Fruit fly (Drosophila melanogaster) whole organism, wandering third instar larva: ENCODE data around the gene Cwc25.

Experiments used
- Abd-B ChIP-seq: fragments of >200 bp; optimal IDR thresholded peaks from 2 replicates; lab custom pipeline; 2017; ENCODE audit warnings: missing biosample characterization, missing genetic modification characterization
- CG32264 ChIP-seq: fragments of 200-800 bp; sonication (Bioruptor generic); optimal IDR thresholded peaks from 2 replicates; lab custom pipeline; 2016; ENCODE audit warnings: missing biosample characterization, missing genetic modification characterization
- CG9705 ChIP-seq: fragments of 200-800 bp; sonication (Bioruptor generic); optimal IDR thresholded peaks from 2 replicates; lab custom pipeline; 2018; ENCODE audit warnings: missing biosample characterization, mild to moderate bottlenecking, missing genetic modification characterization
- CrebA ChIP-seq: fragments of 200-800 bp; sonication (Bioruptor generic); optimal IDR thresholded peaks from 2 replicates; lab custom pipeline; 2016; ENCODE audit warnings: missing biosample characterization, mild to moderate bottlenecking, missing genetic modification characterization, borderline replicate concordance
- Dfd ChIP-seq: fragments of >200 bp; optimal IDR thresholded peaks from 2 replicates; lab custom pipeline; 2017; ENCODE audit warnings: missing biosample characterization, missing genetic modification characterization
- Dif ChIP-seq: fragments of 200-275, 200-300 bp; sonication (Bioruptor generic); optimal IDR thresholded peaks from 2 replicates; lab custom pipeline; 2018; ENCODE audit warnings: missing biosample characterization, missing genetic modification characterization; ENCODE audit not compliant: partially characterized antibody
- GATAd ChIP-seq: sonication (Bioruptor generic); optimal IDR thresholded peaks from 2 replicates; lab custom pipeline; 2016; ENCODE audit warnings: missing biosample characterization, missing genetic modification characterization
- HLH106 ChIP-seq: fragments of 200-800 bp; optimal IDR thresholded peaks from 3 replicates; lab custom pipeline; 2019; ENCODE audit warnings: missing biosample characterization, mild to moderate bottlenecking, missing genetic modification characterization, moderate library complexity
- Hnf4 ChIP-seq: fragments of 200-800 bp; sonication (Bioruptor generic); optimal IDR thresholded peaks from 2 replicates; lab custom pipeline; 2016; ENCODE audit warnings: missing biosample characterization, mild to moderate bottlenecking, missing genetic modification characterization
- Hr78 ChIP-seq: fragments of >200 bp; optimal IDR thresholded peaks from 2 replicates; lab custom pipeline; 2017; ENCODE audit warnings: missing biosample characterization, missing genetic modification characterization
- Hr83 ChIP-seq: fragments of 200-300 bp; sonication (Bioruptor generic); optimal IDR thresholded peaks from 2 replicates; lab custom pipeline; 2016; ENCODE audit warnings: missing biosample characterization, mild to moderate bottlenecking, missing genetic modification characterization, moderate library complexity; ENCODE audit not compliant: poor library complexity, severe bottlenecking
- Jra ChIP-seq: sonication (Bioruptor generic); optimal IDR thresholded peaks from 2 replicates; lab custom pipeline; 2016; ENCODE audit warnings: missing biosample characterization, missing genetic modification characterization
- Mio ChIP-seq: sonication (Bioruptor generic); optimal IDR thresholded peaks from 2 replicates; lab custom pipeline; 2016; ENCODE audit warnings: missing biosample characterization, missing genetic modification characterization
- Myc ChIP-seq: fragments of >200 bp; optimal IDR thresholded peaks from 2 replicates; lab custom pipeline; 2017
- N ChIP-seq: fragments of >200 bp; optimal IDR thresholded peaks from 2 replicates; lab custom pipeline; 2018; ENCODE audit warnings: missing biosample characterization, missing external identifiers, missing genetic modification characterization
- OdsH ChIP-seq: fragments of 200-800 bp; sonication (Bioruptor generic); optimal IDR thresholded peaks from 2 replicates; lab custom pipeline; 2016; ENCODE audit warnings: missing biosample characterization, mild to moderate bottlenecking, missing genetic modification characterization
- Rel ChIP-seq, 2 experiments: fragments of 200-800 bp; sonication (Bioruptor generic) in 1 of 2; optimal IDR thresholded peaks; 2 replicates in 1 of 2; 3 replicates in 1 of 2; lab custom pipeline; 2016 to 2019; ENCODE audit warnings: mild to moderate bottlenecking in 2 of 2, missing biosample characterization in 2 of 2, missing genetic modification characterization in 2 of 2, moderate library complexity in 1 of 2
- Sp1 ChIP-seq: fragments of 200-800 bp; sonication (Bioruptor generic); optimal IDR thresholded peaks from 3 replicates; lab custom pipeline; 2019; ENCODE audit warnings: missing biosample characterization, mild to moderate bottlenecking, missing genetic modification characterization, moderate library complexity
- Vsx2 ChIP-seq: fragments of 200-300, 225-300 bp; sonication (Bioruptor generic); optimal IDR thresholded peaks from 2 replicates; lab custom pipeline; 2018; ENCODE audit warnings: missing biosample characterization, missing genetic modification characterization; ENCODE audit not compliant: partially characterized antibody
- br ChIP-seq: fragments of 200-800 bp; sonication (Bioruptor generic); optimal IDR thresholded peaks from 2 replicates; lab custom pipeline; 2016; ENCODE audit warnings: missing biosample characterization, missing genetic modification characterization
- brk ChIP-seq: fragments of 200-800 bp; sonication (Bioruptor generic); optimal IDR thresholded peaks from 2 replicates; lab custom pipeline; 2016; ENCODE audit warnings: missing biosample characterization, mild to moderate bottlenecking, missing genetic modification characterization
- dl ChIP-seq, 2 experiments: fragments of 175-275, 200-275 bp in 1 of 2; fragments of 200-275 bp in 1 of 2; sonication (Bioruptor generic); optimal IDR thresholded peaks; lab custom pipeline; 2018; ENCODE audit warnings: mild to moderate bottlenecking in 2 of 2, missing biosample characterization in 2 of 2, missing genetic modification characterization in 2 of 2, moderate library complexity in 2 of 2; ENCODE audit not compliant: partially characterized antibody in 2 of 2, insufficient read depth in 1 of 2
- dmrt93B ChIP-seq: fragments of 200-800 bp; sonication (Bioruptor generic); optimal IDR thresholded peaks from 2 replicates; lab custom pipeline; 2018; ENCODE audit warnings: missing biosample characterization, mild to moderate bottlenecking, missing genetic modification characterization
- dsf ChIP-seq: sonication (Bioruptor generic); optimal IDR thresholded peaks from 2 replicates; lab custom pipeline; 2016; ENCODE audit warnings: missing biosample characterization, missing genetic modification characterization, borderline replicate concordance
- ey ChIP-seq: fragments of 200-800 bp; sonication (Bioruptor generic); optimal IDR thresholded peaks from 2 replicates; lab custom pipeline; 2016; ENCODE audit warnings: missing biosample characterization, missing genetic modification characterization
- foxo ChIP-seq, 2 experiments: fragments of 200-800 bp; sonication (Bioruptor generic); optimal IDR thresholded peaks; 2 replicates in 1 of 2; 3 replicates in 1 of 2; lab custom pipeline; 2016 to 2017; ENCODE audit warnings: missing biosample characterization in 2 of 2, missing genetic modification characterization in 2 of 2
- fru ChIP-seq: fragments of 200-800 bp; sonication (Bioruptor generic); optimal IDR thresholded peaks from 3 replicates; lab custom pipeline; 2016; ENCODE audit warnings: missing biosample characterization, mild to moderate bottlenecking, missing genetic modification characterization
- h ChIP-seq: fragments of 200-800 bp; sonication (Bioruptor generic); optimal IDR thresholded peaks from 3 replicates; lab custom pipeline; 2016; ENCODE audit warnings: missing biosample characterization, mild to moderate bottlenecking, missing genetic modification characterization
- jim ChIP-seq: fragments of 175-275, 200-325 bp; sonication (Bioruptor generic); optimal IDR thresholded peaks from 2 replicates; lab custom pipeline; 2016; ENCODE audit warnings: missing biosample characterization, mild to moderate bottlenecking, missing genetic modification characterization
- lola ChIP-seq: fragments of >200 bp; optimal IDR thresholded peaks from 2 replicates; lab custom pipeline; 2017; ENCODE audit warnings: missing biosample characterization, missing genetic modification characterization
- pan ChIP-seq: fragments of >200 bp; optimal IDR thresholded peaks from 2 replicates; lab custom pipeline; 2017
- psq ChIP-seq: fragments of 200-800 bp; sonication (Bioruptor generic); optimal IDR thresholded peaks from 3 replicates; lab custom pipeline; 2017; ENCODE audit warnings: missing biosample characterization, mild to moderate bottlenecking, missing genetic modification characterization, moderate library complexity
- rgr ChIP-seq: fragments of 200-800 bp; sonication (Bioruptor generic); optimal IDR thresholded peaks from 3 replicates; lab custom pipeline; 2016; ENCODE audit warnings: missing biosample characterization, mild to moderate bottlenecking, missing genetic modification characterization
- sage ChIP-seq: fragments of 200-800 bp; sonication (Bioruptor generic); optimal IDR thresholded peaks from 2 replicates; lab custom pipeline; 2016; ENCODE audit warnings: missing biosample characterization, mild to moderate bottlenecking, missing genetic modification characterization
- sv ChIP-seq: fragments of 200-800 bp; sonication (Bioruptor generic); optimal IDR thresholded peaks from 3 replicates; lab custom pipeline; 2016; ENCODE audit warnings: missing biosample characterization, missing genetic modification characterization
- tai ChIP-seq: sonication (Bioruptor generic); optimal IDR thresholded peaks from 2 replicates; lab custom pipeline; 2016; ENCODE audit warnings: missing biosample characterization, missing genetic modification characterization
- usp ChIP-seq: fragments of >200 bp; optimal IDR thresholded peaks from 2 replicates; lab custom pipeline; 2017; ENCODE audit warnings: missing biosample characterization, missing genetic modification characterization
- woc ChIP-seq: sonication (Bioruptor generic); optimal IDR thresholded peaks from 2 replicates; lab custom pipeline; 2016; ENCODE audit warnings: missing biosample characterization, mild to moderate bottlenecking, missing genetic modification characterization

Gene Cwc25

DNA sequence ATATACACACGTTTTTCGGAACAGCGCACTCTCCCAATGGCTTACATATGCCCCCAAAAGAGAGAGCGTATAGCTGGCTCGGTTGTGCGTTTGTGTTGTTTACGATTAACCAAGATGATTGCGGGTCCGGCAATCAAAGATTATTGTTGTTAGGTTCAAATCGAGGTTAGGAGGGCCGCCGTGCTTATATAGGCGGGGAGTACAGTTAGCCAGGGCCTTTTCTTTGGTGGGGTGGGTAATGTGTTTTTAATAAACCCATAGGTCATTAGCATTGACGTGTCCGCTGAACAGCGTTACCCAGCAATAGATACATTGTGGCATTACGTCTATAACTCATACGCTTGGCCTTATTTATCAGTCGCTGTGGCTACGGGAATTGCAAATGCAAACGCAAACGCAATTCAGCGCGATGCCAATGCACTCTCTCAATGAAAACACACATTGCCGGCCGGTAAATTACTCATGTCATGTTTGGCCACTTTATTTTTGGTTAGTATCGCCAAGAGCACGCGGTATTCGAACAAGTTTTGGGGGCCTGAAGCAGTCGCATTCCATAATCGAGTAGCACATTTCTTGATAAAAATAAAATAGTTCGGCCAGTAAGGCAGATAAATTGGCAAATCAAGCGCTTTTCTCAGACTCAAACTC is 9.0 kb downstream of the Cwc25 start:
- no peak for TF ChIP-seq CG32264 (GFP tag; lab: Kevin White, UChicago)
- TF ChIP-seq HLH106 (tag; lab: Kevin White, UChicago): no peak
- TF ChIP-seq dl (GFP tag; optimal IDR thresholded peaks at IDR 0.05; lab: Kevin White, UChicago; ENCODE audit: insufficient read depth in 1 of 2, partially characterized antibody in 2 of 2): peak in 1 of 2 experiments; percentile 15
- no peak for TF ChIP-seq Rel (GFP tag; optimal IDR thresholded peaks at IDR 0.05; lab: Kevin White, UChicago)
- peak; percentile 42 for TF ChIP-seq Rel (tag; optimal IDR thresholded peaks at IDR 0.05; lab: Kevin White, UChicago)
- no peak for TF ChIP-seq ey (GFP tag; lab: Kevin White, UChicago)

DNA sequence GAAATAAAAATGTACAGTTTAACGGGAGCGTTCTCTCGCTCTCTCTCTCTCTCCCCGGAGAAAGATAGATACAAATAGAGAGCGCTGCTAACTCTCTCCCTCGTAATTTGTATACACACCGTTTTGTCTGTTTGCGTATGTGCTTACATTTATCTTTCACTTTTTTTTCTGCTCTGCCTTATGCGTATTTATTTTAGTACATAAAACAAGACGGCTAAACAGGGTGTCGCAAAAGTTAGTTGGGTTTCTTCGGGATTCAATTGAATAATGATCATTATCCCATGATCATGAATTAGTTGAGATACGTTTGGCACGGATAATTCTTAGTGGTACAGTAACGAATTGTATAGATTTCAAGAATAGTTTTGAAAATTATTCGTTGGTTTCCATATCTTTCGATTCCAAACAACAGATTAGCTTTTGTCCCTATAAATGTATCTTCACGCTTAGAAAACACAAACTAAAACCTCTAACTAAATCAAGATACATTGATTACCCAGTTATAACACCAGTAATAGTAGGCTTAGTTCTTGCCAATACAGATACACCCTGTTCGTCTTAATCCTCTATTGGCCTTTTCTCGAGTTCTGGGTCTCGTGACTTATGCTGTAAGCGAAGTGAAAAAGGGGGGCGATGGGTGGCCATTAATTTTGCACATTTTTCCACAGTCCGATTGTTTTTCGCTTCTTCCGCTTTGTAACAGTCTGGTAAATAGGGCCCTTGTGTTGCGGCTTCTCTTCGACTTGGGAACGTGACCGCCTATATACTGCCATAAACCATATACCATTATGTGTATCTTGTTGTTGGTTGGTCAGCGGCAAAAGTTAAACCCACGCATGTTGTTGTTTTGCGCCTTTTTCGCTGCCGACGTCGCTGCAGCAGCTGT is 9.8 kb downstream of the Cwc25 start:
- TF ChIP-seq Myc (lab: Kevin White, UChicago): no peak
- TF ChIP-seq ey (GFP tag; lab: Kevin White, UChicago): peak; percentile 58
- TF ChIP-seq CG9705 (GFP tag; lab: Kevin White, UChicago): peak; percentile 54
- no peak for TF ChIP-seq N
- peak; percentile 51 for TF ChIP-seq dmrt93B (GFP tag; lab: Kevin White, UChicago)
- no peak for TF ChIP-seq brk (GFP tag; lab: Kevin White, UChicago)
- TF ChIP-seq Dfd (GFP tag; lab: Kevin White, UChicago): no peak
- TF ChIP-seq CrebA (GFP tag; lab: Kevin White, UChicago): no peak
- peak; percentile 78 for TF ChIP-seq HLH106 (tag; lab: Kevin White, UChicago)
- no peak for TF ChIP-seq GATAd (GFP tag; lab: Kevin White, UChicago)
- peak; percentile 63 for TF ChIP-seq OdsH (GFP tag; lab: Kevin White, UChicago)
- no peak for TF ChIP-seq Vsx2 (GFP tag; lab: Kevin White, UChicago)
- TF ChIP-seq fru (GFP tag; lab: Kevin White, UChicago): peak; percentile 81
- TF ChIP-seq pan (lab: Kevin White, UChicago): no peak
- TF ChIP-seq lola (GFP tag; lab: Kevin White, UChicago): no peak
- no peak for TF ChIP-seq Rel (GFP tag; optimal IDR thresholded peaks at IDR 0.05; lab: Kevin White, UChicago)
- no peak for TF ChIP-seq Rel (tag; optimal IDR thresholded peaks at IDR 0.05; lab: Kevin White, UChicago)
- TF ChIP-seq Hr78 (GFP tag; lab: Kevin White, UChicago): no peak
- peak; percentile 87 for TF ChIP-seq Hr83
- TF ChIP-seq Abd-B: no peak
- TF ChIP-seq woc (GFP tag; lab: Kevin White, UChicago): peak; percentile 17
- TF ChIP-seq rgr: peak; percentile 53
- peak; percentile 38 for TF ChIP-seq dsf
- TF ChIP-seq Hnf4 (GFP tag; lab: Kevin White, UChicago): peak; percentile 31
- peak; percentile 61 for TF ChIP-seq br (GFP tag; lab: Kevin White, UChicago)
- peak; percentile 63 for TF ChIP-seq sv (GFP tag; lab: Kevin White, UChicago)
- TF ChIP-seq Jra (GFP tag; lab: Kevin White, UChicago): peak; percentile 6
- TF ChIP-seq CG32264 (GFP tag; lab: Kevin White, UChicago): no peak
- TF ChIP-seq Sp1 (GFP tag; lab: Kevin White, UChicago): peak; percentile 82
- peak; percentile 89 for TF ChIP-seq Dif (GFP tag; lab: Kevin White, UChicago)
- no peak for TF ChIP-seq usp
- TF ChIP-seq h (GFP tag; lab: Kevin White, UChicago): peak; percentile 57
- no peak for TF ChIP-seq tai
- TF ChIP-seq jim: no peak
- TF ChIP-seq psq (GFP tag; lab: Kevin White, UChicago): peak; percentile 53
- peak; percentile 70 to 82 for TF ChIP-seq dl (GFP tag; optimal IDR thresholded peaks at IDR 0.05; lab: Kevin White, UChicago; ENCODE audit: insufficient read depth in 1 of 2, partially characterized antibody in 2 of 2)
- peak; percentile 34 for TF ChIP-seq Mio (GFP tag; lab: Kevin White, UChicago)
- TF ChIP-seq foxo (GFP tag; optimal IDR thresholded peaks at IDR 0.05; lab: Kevin White, UChicago): peak in 1 of 2 experiments; percentile 79
- TF ChIP-seq sage (GFP tag; lab: Kevin White, UChicago): peak; percentile 21
